Fruit fly (Drosophila melanogaster): ENCODE data around the gene tx.

- peak; percentile 66 for TF ChIP-seq nom (GFP tag; optimal IDR thresholded peaks at IDR 0.05)
- TF ChIP-seq CG14965 (GFP tag; optimal IDR thresholded peaks at IDR 0.05; ENCODE audit: borderline replicate concordance): no peak
- no peak for TF ChIP-seq CG14710 (tag; optimal IDR thresholded peaks at IDR 0.05)
- TF ChIP-seq usp (GFP tag; optimal IDR thresholded peaks at IDR 0.05): no peak
- TF ChIP-seq CG11560 (tag; IDR thresholded peaks at IDR 0.05): no peak
- no peak for TF ChIP-seq CG6175 (GFP tag; IDR thresholded peaks at IDR 0.05)
- TF ChIP-seq stc (GFP tag; IDR thresholded peaks at IDR 0.05): no peak
- TF ChIP-seq CG9932 (GFP tag; IDR thresholded peaks at IDR 0.05): no peak
- no peak for TF ChIP-seq CG17829 (tag; optimal IDR thresholded peaks at IDR 0.05)
- no peak for TF ChIP-seq CG10274 (GFP tag; optimal IDR thresholded peaks at IDR 0.05)
- no peak for TF ChIP-seq esg (GFP tag; conservative IDR thresholded peaks at IDR 0.05)
- no peak for TF ChIP-seq CG6272 (GFP tag; IDR thresholded peaks at IDR 0.05)
Measured at dm6 chr3R:26489456-26489855, 48.9 kb downstream of the tx start.
